Worm (Caenorhabditis elegans) whole organism, L2 larva: ENCODE data around the gene srx-108.

Experiments
- C34F6.9 ChIP-seq: fragments of 150-350 bp; optimal IDR thresholded peaks from 2 replicates; lab custom pipeline; 2014; ENCODE audit warnings: missing biosample characterization, missing genetic modification characterization
- F13H6.1 ChIP-seq: sonication (generic microtip); optimal IDR thresholded peaks from 2 replicates; lab custom pipeline; 2016; ENCODE audit warnings: missing genetic modification characterization, missing compliant biosample characterization
- R02D3.7 ChIP-seq: fragments of 150-350 bp; optimal IDR thresholded peaks from 2 replicates; lab custom pipeline; 2014; ENCODE audit warnings: missing biosample characterization, missing genetic modification characterization
- ZK546.5 ChIP-seq: sonication (generic microtip); optimal IDR thresholded peaks from 2 replicates; lab custom pipeline; 2017; ENCODE audit warnings: missing biosample characterization, missing genetic modification characterization
- ama-1 ChIP-seq: fragments of 150-350 bp; optimal IDR thresholded peaks from 2 replicates; lab custom pipeline; 2018; ENCODE audit warnings: inconsistent platforms
- blmp-1 ChIP-seq: sonication (generic microtip); optimal IDR thresholded peaks from 2 replicates; lab custom pipeline; 2017; ENCODE audit warnings: missing genetic modification characterization, mild to moderate bottlenecking, missing compliant biosample characterization, antibody characterized with exemption, moderate library complexity; ENCODE audit not compliant: insufficient read depth
- ceh-16 ChIP-seq: fragments of 150-350 bp; optimal IDR thresholded peaks from 2 replicates; lab custom pipeline; 2014; ENCODE audit warnings: missing biosample characterization, missing genetic modification characterization
- ceh-82 ChIP-seq: fragments of 150-350 bp; optimal IDR thresholded peaks from 2 replicates; lab custom pipeline; 2014; ENCODE audit warnings: missing biosample characterization, missing genetic modification characterization
- crh-2 ChIP-seq: sonication (generic microtip); optimal IDR thresholded peaks from 2 replicates; lab custom pipeline; 2017; ENCODE audit warnings: missing biosample characterization, missing genetic modification characterization
- elt-1 ChIP-seq: fragments of 150-350 bp; optimal IDR thresholded peaks from 2 replicates; lab custom pipeline; 2014; ENCODE audit warnings: missing biosample characterization, missing genetic modification characterization
- elt-3 ChIP-seq: sonication (generic microtip); optimal IDR thresholded peaks from 2 replicates; lab custom pipeline; 2017; ENCODE audit warnings: missing biosample characterization, missing genetic modification characterization
- fos-1 ChIP-seq: fragments of 150-350 bp; optimal IDR thresholded peaks from 2 replicates; lab custom pipeline; 2014; ENCODE audit warnings: missing biosample characterization, missing genetic modification characterization
- gmeb-1 ChIP-seq: fragments of 150-350 bp; optimal IDR thresholded peaks from 2 replicates; lab custom pipeline; 2014; ENCODE audit warnings: missing biosample characterization, missing genetic modification characterization
- lin-11 ChIP-seq: fragments of 150-350 bp; sonication (generic microtip); optimal IDR thresholded peaks from 2 replicates; lab custom pipeline; 2014; ENCODE audit warnings: missing biosample characterization, missing genetic modification characterization, inconsistent platforms, mixed read lengths
- lin-13 ChIP-seq: fragments of 150-350 bp; optimal IDR thresholded peaks from 2 replicates; lab custom pipeline; 2014; ENCODE audit warnings: missing biosample characterization, missing genetic modification reagents, missing genetic modification characterization
- lin-39 ChIP-seq: fragments of 150-350 bp; optimal IDR thresholded peaks from 2 replicates; lab custom pipeline; 2014; ENCODE audit warnings: missing biosample characterization, missing genetic modification reagents, missing genetic modification characterization
- mab-5 ChIP-seq: fragments of 150-350 bp; optimal IDR thresholded peaks from 2 replicates; lab custom pipeline; 2014; ENCODE audit warnings: missing biosample characterization, missing genetic modification characterization
- mbf-1 ChIP-seq: sonication (generic microtip); optimal IDR thresholded peaks from 2 replicates; lab custom pipeline; 2017; ENCODE audit warnings: missing biosample characterization, missing genetic modification characterization
- mdl-1 ChIP-seq, 2 experiments: fragments of 150-350 bp in 1 of 2; sonication (generic microtip) in 1 of 2; optimal IDR thresholded peaks; 2 replicates each; lab custom pipeline; 2017; ENCODE audit warnings: missing biosample characterization in 2 of 2, missing genetic modification characterization in 2 of 2
- nhr-10 ChIP-seq: sonication (generic microtip); optimal IDR thresholded peaks from 2 replicates; lab custom pipeline; 2017; ENCODE audit warnings: missing biosample characterization, missing genetic modification characterization
- nhr-11 ChIP-seq: fragments of 150-350 bp; optimal IDR thresholded peaks from 2 replicates; lab custom pipeline; 2014; ENCODE audit warnings: missing biosample characterization, missing genetic modification characterization
- nhr-129 ChIP-seq: fragments of 150-350 bp; optimal IDR thresholded peaks from 2 replicates; lab custom pipeline; 2014; ENCODE audit warnings: missing biosample characterization, missing genetic modification characterization
- nhr-21 ChIP-seq: fragments of 150-350 bp; optimal IDR thresholded peaks from 2 replicates; lab custom pipeline; 2014; ENCODE audit warnings: missing biosample characterization, missing genetic modification characterization
- nhr-23 ChIP-seq: fragments of 150-350 bp; optimal IDR thresholded peaks from 2 replicates; lab custom pipeline; 2014; ENCODE audit warnings: missing biosample characterization, missing genetic modification reagents, missing genetic modification characterization
- nhr-237 ChIP-seq: fragments of 150-350 bp; optimal IDR thresholded peaks from 2 replicates; lab custom pipeline; 2014; ENCODE audit warnings: missing biosample characterization, missing genetic modification characterization
- nhr-25 ChIP-seq: fragments of 150-350 bp; sonication (generic microtip); optimal IDR thresholded peaks from 3 replicates; lab custom pipeline; 2014; ENCODE audit warnings: missing biosample characterization, missing genetic modification characterization
- nhr-6 ChIP-seq: fragments of 150-350 bp; optimal IDR thresholded peaks from 2 replicates; lab custom pipeline; 2014; ENCODE audit warnings: missing biosample characterization, missing genetic modification characterization
- nhr-77 ChIP-seq: fragments of 150-350 bp; optimal IDR thresholded peaks from 2 replicates; lab custom pipeline; 2014; ENCODE audit warnings: missing biosample characterization, missing genetic modification characterization
- peb-1 ChIP-seq: fragments of 150-350 bp; optimal IDR thresholded peaks from 2 replicates; lab custom pipeline; 2014; ENCODE audit warnings: missing biosample characterization, missing genetic modification characterization
- sem-4 ChIP-seq: fragments of 150-350 bp; optimal IDR thresholded peaks from 2 replicates; lab custom pipeline; 2014; ENCODE audit warnings: missing biosample characterization, missing genetic modification reagents, missing genetic modification characterization
- skn-1 ChIP-seq: sonication (generic microtip); optimal IDR thresholded peaks from 2 replicates; lab custom pipeline; 2017; ENCODE audit warnings: missing biosample characterization, missing genetic modification characterization
- snpc-4 ChIP-seq: fragments of 150-350 bp; optimal IDR thresholded peaks from 2 replicates; lab custom pipeline; 2014; ENCODE audit warnings: missing biosample characterization, missing genetic modification characterization
- unc-39 ChIP-seq: fragments of 150-350 bp; optimal IDR thresholded peaks from 2 replicates; lab custom pipeline; 2014; ENCODE audit warnings: missing biosample characterization, missing genetic modification characterization
- unc-55 ChIP-seq: fragments of 150-350 bp; sonication (generic microtip); optimal IDR thresholded peaks from 3 replicates; lab custom pipeline; 2014; ENCODE audit warnings: missing biosample characterization, missing genetic modification reagents, missing genetic modification characterization
- ztf-11 ChIP-seq: sonication (generic microtip); optimal IDR thresholded peaks from 2 replicates; lab custom pipeline; 2017; ENCODE audit warnings: missing biosample characterization, missing genetic modification characterization
- ztf-4 ChIP-seq: fragments of 150-350 bp; optimal IDR thresholded peaks from 2 replicates; lab custom pipeline; 2014; ENCODE audit warnings: missing biosample characterization, missing genetic modification characterization

The srx-108 gene

ce11 chrII:3663796-3664195 lies 41.6 kb upstream of the srx-108 start, which contains the start of gene F19B10.6:
F19B10.6 (minus strand) TSS chrII:3663896.
- TF ChIP-seq blmp-1 (tag; lab: Kevin White, UChicago) (no peak), snpc-4 (tag; lab: Kevin White, UChicago) (no peak), nhr-237 (tag; lab: Kevin White, UChicago) (no peak), elt-3 (tag; lab: Kevin White, UChicago) (no peak), elt-1 (tag; lab: Kevin White, UChicago) (no peak), ztf-4 (tag; lab: Kevin White, UChicago) (no peak), mdl-1 (tag; optimal IDR thresholded peaks at IDR 0.05; lab: Kevin White, UChicago) (no peak), lin-39 (no peak), lin-13 (GFP tag; lab: Kevin White, UChicago) (no peak)

- no peak for TF ChIP-seq nhr-10 (tag; lab: Kevin White, UChicago)
- TF ChIP-seq ZK546.5 (tag; lab: Kevin White, UChicago), result no peak
- TF ChIP-seq ceh-82 (tag; lab: Kevin White, UChicago), result no peak
- no peak for TF ChIP-seq crh-2
- no peak for TF ChIP-seq ztf-11 (tag; lab: Kevin White, UChicago)
- no peak for TF ChIP-seq nhr-23 (tag; lab: Kevin White, UChicago)
- TF ChIP-seq mbf-1 (tag; lab: Kevin White, UChicago), result no peak
- TF ChIP-seq gmeb-1 (tag; lab: Kevin White, UChicago), result no peak
These were observed 41.0 kb upstream of the srx-108 start, which contains the start of gene F19B10.3 for ce11 chrII:3664470-3664869. F19B10.3 (plus strand) TSS chrII:3664770.

ce11 chrII:3665181-3665580 lies 40.2 kb upstream of the srx-108 start:
- TF ChIP-seq nhr-21 (tag; lab: Kevin White, UChicago) (no peak), sem-4 (tag; lab: Kevin White, UChicago) (no peak), skn-1 (tag; lab: Kevin White, UChicago) (no peak), fos-1 (tag; lab: Kevin White, UChicago) (no peak), mab-5 (tag; lab: Kevin White, UChicago) (no peak), snpc-4 (tag; lab: Kevin White, UChicago) (no peak), nhr-25 (tag; lab: Kevin White, UChicago) (no peak), nhr-6 (tag; lab: Kevin White, UChicago) (no peak), nhr-77 (tag; lab: Kevin White, UChicago) (no peak), F13H6.1 (tag; lab: Kevin White, UChicago) (no peak), elt-1 (tag; lab: Kevin White, UChicago) (no peak), nhr-11 (no peak), C34F6.9 (tag; lab: Kevin White, UChicago) (no peak), lin-39 (no peak), ceh-82 (tag; lab: Kevin White, UChicago) (no peak), nhr-237 (tag; lab: Kevin White, UChicago) (no peak), lin-11 (no peak), lin-13 (GFP tag; lab: Kevin White, UChicago) (no peak), R02D3.7 (tag; lab: Kevin White, UChicago) (no peak)

ce11 chrII:3669315-3669714 lies 36.1 kb upstream of the srx-108 start, which contains the start of gene srx-97:
srx-97 (minus strand) TSS chrII:3669415.
- no peak for TF ChIP-seq peb-1
- TF ChIP-seq ama-1, result no peak
- TF ChIP-seq unc-39, result no peak

- TF ChIP-seq elt-1 (tag; lab: Kevin White, UChicago) (no peak), nhr-129 (no peak), ceh-82 (tag; lab: Kevin White, UChicago) (no peak), nhr-6 (tag; lab: Kevin White, UChicago) (no peak), unc-55 (GFP tag; lab: Kevin White, UChicago) (no peak), nhr-23 (tag; lab: Kevin White, UChicago) (no peak), mdl-1 (tag; optimal IDR thresholded peaks at IDR 0.05; lab: Kevin White, UChicago) (no peak), sem-4 (tag; lab: Kevin White, UChicago) (no peak), ama-1 (no peak), peb-1 (no peak), lin-13 (GFP tag; lab: Kevin White, UChicago) (no peak), nhr-25 (tag; lab: Kevin White, UChicago) (no peak), ztf-4 (tag; lab: Kevin White, UChicago) (no peak), ceh-16 (tag; lab: Kevin White, UChicago) (no peak)
These were observed 34.5 kb upstream of the srx-108 start, which contains the start of gene srx-98 for ce11 chrII:3670956-3671355. srx-98 (minus strand) TSS chrII:3671056.
